Fruit fly (Drosophila melanogaster) whole organism, embryonic: ENCODE data around the gene Coa8.

Experiments used
- Aef1 ChIP-seq: fragments of 200-800 bp; sonication (Bioruptor generic); IDR thresholded peaks from 3 replicates; pipeline ENCODE4 v1.3.6; 2022; ENCODE audit warnings: missing biosample characterization, missing genetic modification characterization
- Atf6 ChIP-seq: fragments of 200-800 bp; sonication (Bioruptor generic); IDR thresholded peaks from 2 replicates; pipeline ENCODE4 v1.3.6; 2022; ENCODE audit warnings: missing biosample characterization, missing genetic modification characterization
- CG1024 ChIP-seq: fragments of 200-800 bp; sonication (Bioruptor generic); IDR thresholded peaks from 2 replicates; pipeline ENCODE4 v1.3.6; 2022; ENCODE audit warnings: missing biosample characterization, missing genetic modification characterization
- CG10959 ChIP-seq: fragments of 200-800 bp; sonication (Bioruptor generic); IDR thresholded peaks from 2 replicates; pipeline ENCODE4 v1.3.6; 2022; ENCODE audit warnings: missing biosample characterization, missing genetic modification characterization
- CG11723 ChIP-seq: fragments of 200-800 bp; sonication (Bioruptor generic); optimal IDR thresholded peaks from 2 replicates; lab custom pipeline; 2017; ENCODE audit warnings: missing biosample characterization, mild to moderate bottlenecking, missing genetic modification characterization
- CG12104 ChIP-seq: fragments of 200-800 bp; sonication (Bioruptor generic); optimal IDR thresholded peaks from 3 replicates; lab custom pipeline; 2016; ENCODE audit warnings: missing biosample characterization, missing genetic modification characterization
- CG13775 ChIP-seq: fragments of 200-800 bp; sonication (Bioruptor generic); optimal IDR thresholded peaks from 3 replicates; lab custom pipeline; 2017; ENCODE audit warnings: missing biosample characterization, mild to moderate bottlenecking, missing genetic modification characterization
- CG17612 ChIP-seq: fragments of 200-800 bp; sonication (Bioruptor generic); IDR thresholded peaks from 2 replicates; pipeline ENCODE4 v1.3.6; 2022; ENCODE audit warnings: missing biosample characterization, missing genetic modification characterization
- CG18599 ChIP-seq: fragments of 200-800 bp; sonication (Bioruptor generic); optimal IDR thresholded peaks from 3 replicates; lab custom pipeline; 2017; ENCODE audit warnings: missing biosample characterization, missing genetic modification characterization, mild to moderate bottlenecking, moderate library complexity, missing genetic modification reagents
- CG3163 ChIP-seq: fragments of 200-800 bp; sonication (Bioruptor generic); optimal IDR thresholded peaks from 3 replicates; lab custom pipeline; 2016; ENCODE audit warnings: missing biosample characterization, missing genetic modification characterization
- CG34376 ChIP-seq: fragments of 200-800 bp; sonication (Bioruptor generic); optimal IDR thresholded peaks from 2 replicates; lab custom pipeline; 2018; ENCODE audit warnings: missing biosample characterization, mild to moderate bottlenecking, missing genetic modification characterization
- CG34422 ChIP-seq: fragments of 200-800 bp; sonication (Bioruptor generic); IDR thresholded peaks from 3 replicates; pipeline ENCODE4 v1.3.6; 2022; ENCODE audit warnings: missing biosample characterization, missing genetic modification characterization
- CG3838 ChIP-seq: fragments of 200-800 bp; sonication (Bioruptor generic); optimal IDR thresholded peaks from 3 replicates; lab custom pipeline; 2016; ENCODE audit warnings: missing biosample characterization, missing genetic modification characterization
- CG4730 ChIP-seq: fragments of 200-800 bp; sonication (Bioruptor generic); IDR thresholded peaks from 2 replicates; pipeline ENCODE4 v1.3.6; 2022; ENCODE audit warnings: missing biosample characterization, missing genetic modification characterization
- CG4820 ChIP-seq: fragments of 200-800 bp; sonication (Bioruptor generic); optimal IDR thresholded peaks from 3 replicates; lab custom pipeline; 2016; ENCODE audit warnings: missing biosample characterization, missing genetic modification characterization
- CG6654 ChIP-seq: fragments of 200-800 bp; sonication (Bioruptor generic); optimal IDR thresholded peaks from 2 replicates; lab custom pipeline; 2017; ENCODE audit warnings: missing biosample characterization, mild to moderate bottlenecking, missing genetic modification characterization
- CG6791 ChIP-seq: fragments of 200-800 bp; sonication (Bioruptor generic); IDR thresholded peaks from 3 replicates; pipeline ENCODE4 v1.3.6; 2022; ENCODE audit warnings: missing biosample characterization, missing genetic modification characterization; ENCODE audit not compliant: partially characterized antibody
- CG7556 ChIP-seq: fragments of 200-800 bp; sonication (Bioruptor generic); optimal IDR thresholded peaks from 2 replicates; lab custom pipeline; 2017; ENCODE audit warnings: missing biosample characterization, mild to moderate bottlenecking, missing genetic modification characterization
- CG7928 ChIP-seq: fragments of 200-800 bp; sonication (Bioruptor generic); optimal IDR thresholded peaks from 2 replicates; lab custom pipeline; 2017; ENCODE audit warnings: missing biosample characterization, mild to moderate bottlenecking, missing genetic modification characterization
- CG9817 ChIP-seq: fragments of 200-800 bp; sonication (Bioruptor generic); optimal IDR thresholded peaks from 2 replicates; lab custom pipeline; 2018; ENCODE audit warnings: missing biosample characterization, mild to moderate bottlenecking, missing genetic modification characterization, moderate library complexity
- Camta ChIP-seq: fragments of 200-800 bp; sonication (Bioruptor generic); optimal IDR thresholded peaks from 2 replicates; lab custom pipeline; 2016; ENCODE audit warnings: missing biosample characterization, missing genetic modification characterization
- Dp ChIP-seq: fragments of 200-800 bp; sonication (Bioruptor generic); optimal IDR thresholded peaks from 2 replicates; lab custom pipeline; 2018; ENCODE audit warnings: missing biosample characterization, mild to moderate bottlenecking, missing genetic modification characterization, moderate library complexity
- E2f1 ChIP-seq: fragments of 200-800 bp; sonication (Bioruptor generic); IDR thresholded peaks from 2 replicates; pipeline ENCODE4 v1.3.6; 2022; ENCODE audit warnings: missing biosample characterization, missing genetic modification characterization
- ERR ChIP-seq: fragments of 200-800 bp; sonication (Bioruptor generic); optimal IDR thresholded peaks from 2 replicates; lab custom pipeline; 2016; ENCODE audit warnings: missing biosample characterization, missing genetic modification characterization
- Elba2 ChIP-seq: fragments of 200-800 bp; sonication (Bioruptor generic); optimal IDR thresholded peaks from 3 replicates; lab custom pipeline; 2016; ENCODE audit warnings: missing biosample characterization, missing genetic modification characterization
- Kr ChIP-seq: fragments of 200-800 bp; sonication (Bioruptor generic); optimal IDR thresholded peaks from 2 replicates; lab custom pipeline; 2017; ENCODE audit warnings: missing biosample characterization, mild to moderate bottlenecking, missing genetic modification characterization
- Meics ChIP-seq: fragments of 200-800 bp; sonication (Bioruptor generic); optimal IDR thresholded peaks from 2 replicates; lab custom pipeline; 2017; ENCODE audit warnings: missing biosample characterization, mild to moderate bottlenecking, missing genetic modification characterization
- Poxn ChIP-seq: fragments of 200-800 bp; sonication (Bioruptor generic); IDR thresholded peaks from 2 replicates; pipeline ENCODE4 v1.3.6; 2022; ENCODE audit warnings: missing biosample characterization, missing genetic modification characterization
- Sin3A ChIP-seq: fragments of >200 bp; optimal IDR thresholded peaks from 2 replicates; lab custom pipeline; 2018
- Sox102F ChIP-seq: fragments of 200-800 bp; sonication (Bioruptor generic); optimal IDR thresholded peaks from 2 replicates; lab custom pipeline; 2018; ENCODE audit warnings: missing biosample characterization, mild to moderate bottlenecking, missing genetic modification characterization, moderate library complexity
- Stat92E ChIP-seq, 3 experiments: fragments of >200 bp in 2 of 3; fragments of 200-800 bp in 1 of 3; sonication (Bioruptor generic) in 1 of 3; optimal IDR thresholded peaks; 2 replicates each; lab custom pipeline; 2017 to 2019; ENCODE audit warnings: missing biosample characterization in 3 of 3, missing genetic modification characterization in 3 of 3, mild to moderate bottlenecking in 1 of 3, moderate library complexity in 1 of 3
- abd-A ChIP-seq: fragments of 200-800 bp; sonication (Bioruptor generic); optimal IDR thresholded peaks from 3 replicates; lab custom pipeline; 2019; ENCODE audit warnings: missing biosample characterization, mild to moderate bottlenecking, missing genetic modification characterization, moderate library complexity
- bsh ChIP-seq, 2 experiments: fragments of 200-800 bp; sonication (Bioruptor generic); optimal IDR thresholded peaks; 2 replicates each; lab custom pipeline; 2017 to 2018; ENCODE audit warnings: mild to moderate bottlenecking in 2 of 2, missing biosample characterization in 2 of 2, missing genetic modification characterization in 2 of 2, moderate library complexity in 1 of 2
- croc ChIP-seq: fragments of 200-800 bp; sonication (Bioruptor generic); conservative IDR thresholded peaks from 3 replicates; pipeline ENCODE4 v1.3.6; 2022; ENCODE audit warnings: missing biosample characterization, missing genetic modification characterization
- cwo ChIP-seq: fragments of 200-800 bp; sonication (Bioruptor generic); optimal IDR thresholded peaks from 3 replicates; lab custom pipeline; 2017; ENCODE audit warnings: missing biosample characterization, missing genetic modification characterization, mild to moderate bottlenecking, moderate library complexity, missing genetic modification reagents
- emc ChIP-seq: fragments of 200-800 bp; sonication (Bioruptor generic); optimal IDR thresholded peaks from 2 replicates; lab custom pipeline; 2016; ENCODE audit warnings: missing biosample characterization, missing genetic modification characterization
- gce ChIP-seq: fragments of 200-800 bp; sonication (Bioruptor generic); IDR thresholded peaks from 3 replicates; pipeline ENCODE4 v1.3.6; 2022; ENCODE audit warnings: missing biosample characterization, missing genetic modification characterization
- gfzf ChIP-seq: fragments of 200-800 bp; sonication (Bioruptor generic); optimal IDR thresholded peaks from 2 replicates; lab custom pipeline; 2016; ENCODE audit warnings: missing biosample characterization, mild to moderate bottlenecking, missing genetic modification characterization, moderate library complexity
- grn ChIP-seq: fragments of 200-800 bp; sonication (Bioruptor generic); optimal IDR thresholded peaks from 3 replicates; lab custom pipeline; 2017; ENCODE audit warnings: missing biosample characterization, missing genetic modification characterization
- h ChIP-seq: fragments of >200 bp; optimal IDR thresholded peaks from 2 replicates; lab custom pipeline; 2017
- her ChIP-seq: fragments of 200-800 bp; sonication (Bioruptor generic); optimal IDR thresholded peaks from 2 replicates; lab custom pipeline; 2016; ENCODE audit warnings: missing biosample characterization, missing genetic modification characterization
- insv ChIP-seq, 2 experiments: fragments of 200-800 bp; sonication (Bioruptor generic); optimal IDR thresholded peaks; 3 replicates each; lab custom pipeline; 2016 to 2018; ENCODE audit warnings: missing biosample characterization in 2 of 2, missing genetic modification characterization in 2 of 2
- nerfin-1 ChIP-seq: fragments of 200-800 bp; sonication (Bioruptor generic); optimal IDR thresholded peaks from 3 replicates; lab custom pipeline; 2019; ENCODE audit warnings: missing biosample characterization, mild to moderate bottlenecking, missing genetic modification characterization, moderate library complexity
- peb ChIP-seq: fragments of 200-800 bp; sonication (Bioruptor generic); IDR thresholded peaks from 2 replicates; pipeline ENCODE4 v1.3.6; 2022; ENCODE audit warnings: missing biosample characterization, missing genetic modification characterization
- row ChIP-seq: fragments of 200-800 bp; sonication (Bioruptor generic); IDR thresholded peaks from 3 replicates; pipeline ENCODE4 v1.3.6; 2022; ENCODE audit warnings: missing biosample characterization, missing genetic modification characterization
- scrt ChIP-seq: fragments of 200-800 bp; sonication (Bioruptor generic); optimal IDR thresholded peaks from 2 replicates; lab custom pipeline; 2018; ENCODE audit warnings: missing biosample characterization, mild to moderate bottlenecking, missing genetic modification characterization, moderate library complexity
- sens-2 ChIP-seq: fragments of 200-800 bp; sonication (Bioruptor generic); IDR thresholded peaks from 2 replicates; pipeline ENCODE4 v1.3.6; 2022; ENCODE audit warnings: missing biosample characterization, missing genetic modification characterization
- slou ChIP-seq: fragments of 200-800 bp; sonication (Bioruptor generic); optimal IDR thresholded peaks from 3 replicates; lab custom pipeline; 2016; ENCODE audit warnings: missing biosample characterization, missing genetic modification characterization
- sug ChIP-seq: fragments of 200-800 bp; optimal IDR thresholded peaks from 2 replicates; lab custom pipeline; 2019; ENCODE audit warnings: missing biosample characterization, mild to moderate bottlenecking, missing genetic modification characterization, moderate library complexity
- tll ChIP-seq, 2 experiments: fragments of 200-800 bp in 1 of 2; fragments of >200 bp in 1 of 2; sonication (Bioruptor generic) in 1 of 2; optimal IDR thresholded peaks; 2 replicates each; lab custom pipeline; 2017 to 2019; ENCODE audit warnings: missing biosample characterization in 2 of 2, missing genetic modification characterization in 2 of 2, mild to moderate bottlenecking in 1 of 2, moderate library complexity in 1 of 2
- wdn ChIP-seq: fragments of 200-800 bp; sonication (Bioruptor generic); IDR thresholded peaks from 2 replicates; pipeline ENCODE4 v1.3.6; 2022; ENCODE audit warnings: missing biosample characterization, missing genetic modification characterization

Gene Coa8

DNA sequence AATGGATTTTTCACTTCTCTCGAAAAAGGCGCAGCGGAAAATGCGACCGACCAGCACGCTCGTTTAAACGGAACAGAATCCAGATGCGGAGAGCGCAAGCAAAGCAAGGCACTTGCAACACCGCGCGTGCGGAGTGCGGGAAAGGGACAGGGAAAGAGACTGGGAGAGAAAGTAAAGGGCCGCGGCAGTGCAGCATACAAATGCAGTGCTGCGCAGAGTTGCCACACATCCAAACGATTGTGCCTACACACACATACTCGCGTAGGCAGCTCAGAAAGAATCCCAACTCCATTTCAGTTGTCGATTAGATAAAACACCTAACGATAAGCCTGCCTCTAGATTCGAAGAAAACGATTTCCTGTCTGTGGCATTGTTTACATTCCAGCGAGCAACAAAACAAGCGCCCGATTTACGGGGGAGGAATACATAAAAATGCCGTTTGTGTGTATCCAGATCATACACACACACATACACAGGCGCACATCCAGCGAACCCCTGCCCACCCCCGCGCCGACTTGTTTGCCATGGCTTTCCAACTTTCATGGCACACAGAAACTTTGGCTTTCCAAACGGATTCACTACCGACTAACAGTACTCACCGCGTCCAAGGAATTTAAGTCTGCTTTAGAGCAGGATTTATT lies 19.5 kb downstream of the Coa8 start (continued):
- TF ChIP-seq CG4820 (no peak), CG4730 (GFP tag; lab: Robert Waterston, UW) (no peak), insv (GFP tag; optimal IDR thresholded peaks at IDR 0.05; lab: Kevin White, UChicago) (peak in 1 of 2 experiments; percentile 22), peb (GFP tag; lab: Robert Waterston, UW) (no peak), CG7556 (GFP tag; lab: Kevin White, UChicago) (no peak), croc (GFP tag; lab: Robert Waterston, UW) (no peak), tll (GFP tag; optimal IDR thresholded peaks at IDR 0.05; lab: Kevin White, UChicago) (no peak), Elba2 (GFP tag; lab: Kevin White, UChicago) (no peak), CG17612 (GFP tag; lab: Robert Waterston, UW) (no peak), Poxn (no peak), row (no peak), CG6654 (GFP tag; lab: Kevin White, UChicago) (no peak), h (no peak), Atf6 (GFP tag; lab: Robert Waterston, UW) (no peak), CG34422 (GFP tag; lab: Robert Waterston, UW) (no peak; the same call in 2 of the 3 replicates), Camta (GFP tag; lab: Kevin White, UChicago) (no peak), her (GFP tag; lab: Kevin White, UChicago) (no peak), CG1024 (GFP tag; lab: Robert Waterston, UW) (no peak), bsh (GFP tag; optimal IDR thresholded peaks at IDR 0.05; lab: Kevin White, UChicago) (peak in 1 of 2 experiments; percentile 5), scrt (GFP tag; lab: Kevin White, UChicago) (peak; percentile 32), slou (no peak), sens-2 (no peak), CG6791 (GFP tag; lab: Robert Waterston, UW) (no peak), CG34376 (GFP tag; lab: Kevin White, UChicago) (peak; percentile 16), CG11723 (no peak), sug (tag; lab: Kevin White, UChicago) (no peak), Dp (no peak), E2f1 (GFP tag; lab: Robert Waterston, UW) (no peak), Kr (no peak), grn (GFP tag; lab: Kevin White, UChicago) (peak; percentile 86), Sin3A (lab: Kevin White, UChicago) (no peak), Aef1 (GFP tag; lab: Robert Waterston, UW) (no peak), Stat92E (GFP tag; optimal IDR thresholded peaks at IDR 0.05; lab: Kevin White, UChicago) (peak in 1 of 3 experiments; percentile 61), CG13775 (no peak), CG18599 (GFP tag; lab: Kevin White, UChicago) (peak; percentile 2), nerfin-1 (tag; lab: Kevin White, UChicago) (peak; percentile 89), wdn (GFP tag; lab: Robert Waterston, UW) (no peak), abd-A (tag; lab: Kevin White, UChicago) (peak; percentile 43), cwo (GFP tag; lab: Kevin White, UChicago) (no peak), emc (no peak), CG3838 (GFP tag; lab: Kevin White, UChicago) (no peak), gfzf (no peak), ERR (GFP tag; lab: Kevin White, UChicago) (no peak), CG10959 (GFP tag; lab: Robert Waterston, UW) (no peak), Sox102F (GFP tag; lab: Kevin White, UChicago) (no peak), gce (GFP tag; lab: Robert Waterston, UW) (no peak), CG12104 (no peak), CG3163 (GFP tag; lab: Kevin White, UChicago) (peak; percentile 9), Meics (no peak), CG7928 (GFP tag; lab: Kevin White, UChicago) (no peak), CG9817 (no peak)
